Fruit fly (Drosophila melanogaster) S2 (cell line): Measurements from ENCODE around the gene CG32683.

Source experiments
- CG8478 ChIP-seq: fragments of >200 bp; optimal IDR thresholded peaks from 2 replicates; lab custom pipeline; 2018
- CTCF ChIP-seq, 2 experiments: fragments of >200 bp; optimal IDR thresholded peaks; 2 replicates each; lab custom pipeline; 2018

CG32683 gene

dm6 chrX:10461938-10462337, 7.2 kb upstream of the CG32683 start:
- TF ChIP-seq CTCF (optimal IDR thresholded peaks at IDR 0.05; lab: Kevin White, UChicago), result no peak
- no peak for TF ChIP-seq CG8478 (lab: Kevin White, UChicago)

- TF ChIP-seq CG8478 (lab: Kevin White, UChicago), result no peak
- no peak for TF ChIP-seq CTCF (optimal IDR thresholded peaks at IDR 0.05; lab: Kevin White, UChicago)
Measured at dm6 chrX:10460506-10461114, 5.9 kb upstream of the CG32683 start, which contains the start of gene Neb-cGP. Neb-cGP (plus strand) TSS chrX:10460736.

DNA sequence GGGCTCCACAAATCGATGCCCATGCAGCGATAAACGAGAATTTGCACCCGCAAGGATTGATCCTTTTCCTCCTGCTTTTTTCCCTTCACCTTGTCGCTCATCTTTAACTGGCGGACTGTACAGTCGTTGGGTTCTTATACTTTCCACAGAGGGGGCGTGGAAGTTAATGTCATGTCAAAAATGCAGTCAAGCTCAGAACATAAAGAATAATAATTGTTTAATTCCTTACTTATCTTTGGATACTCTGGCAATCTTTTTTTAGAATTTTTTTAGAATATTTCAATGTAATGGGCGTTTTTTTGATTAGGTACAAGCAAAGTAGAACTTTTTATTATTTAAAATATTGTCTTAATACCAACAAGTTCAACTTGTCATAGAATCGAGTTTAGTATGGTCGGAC, 4.9 kb upstream of the CG32683 start, which contains the start of gene Or9a:
Or9a (minus strand) TSS at position 101 of the 400 bp plus-strand sequence.
- TF ChIP-seq CTCF (optimal IDR thresholded peaks at IDR 0.05; lab: Kevin White, UChicago), result no peak
- TF ChIP-seq CG8478 (lab: Kevin White, UChicago), result no peak

DNA sequence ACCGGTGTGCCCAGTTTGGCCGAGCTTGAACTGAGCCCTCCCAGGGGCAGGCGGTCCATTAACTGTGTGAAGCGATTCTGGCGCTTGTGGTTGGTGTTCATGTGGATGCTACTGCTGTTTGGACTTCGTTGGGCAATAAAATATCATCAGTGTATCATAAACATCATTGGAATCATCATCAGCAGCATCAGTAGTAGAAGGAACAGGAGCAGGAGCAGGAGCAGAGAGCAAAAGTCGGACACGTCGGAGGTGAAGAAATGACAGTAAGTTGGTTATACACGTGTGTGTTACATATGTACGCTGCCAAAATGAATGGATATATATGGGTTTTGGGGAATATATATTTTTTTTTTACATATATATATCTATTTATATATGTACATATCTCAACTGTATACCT, 22.0 kb downstream of the CG32683 start, which contains the start of gene CG12640:
CG12640 (minus strand) TSS at position 101 of the 400 bp plus-strand sequence.
- TF ChIP-seq CG8478 (lab: Kevin White, UChicago) (no peak), CTCF (optimal IDR thresholded peaks at IDR 0.05; lab: Kevin White, UChicago) (no peak)

dm6 chrX:10417129-10417528, 37.6 kb downstream of the CG32683 start, which contains the start of gene RabX2:
RabX2 (plus strand) TSS chrX:10417429.
- TF ChIP-seq CG8478 (lab: Kevin White, UChicago) (no peak), CTCF (optimal IDR thresholded peaks at IDR 0.05; lab: Kevin White, UChicago) (no peak)

- TF ChIP-seq CTCF (optimal IDR thresholded peaks at IDR 0.05; lab: Kevin White, UChicago), result no peak
- no peak for TF ChIP-seq CG8478 (lab: Kevin White, UChicago)
Measured at dm6 chrX:10398959-10399358, 55.7 kb downstream of the CG32683 start.

dm6 chrX:10397514-10398133, 57.1 kb downstream of the CG32683 start:
- no peak for TF ChIP-seq CG8478 (lab: Kevin White, UChicago)
- TF ChIP-seq CTCF (optimal IDR thresholded peaks at IDR 0.05; lab: Kevin White, UChicago), result no peak

DNA sequence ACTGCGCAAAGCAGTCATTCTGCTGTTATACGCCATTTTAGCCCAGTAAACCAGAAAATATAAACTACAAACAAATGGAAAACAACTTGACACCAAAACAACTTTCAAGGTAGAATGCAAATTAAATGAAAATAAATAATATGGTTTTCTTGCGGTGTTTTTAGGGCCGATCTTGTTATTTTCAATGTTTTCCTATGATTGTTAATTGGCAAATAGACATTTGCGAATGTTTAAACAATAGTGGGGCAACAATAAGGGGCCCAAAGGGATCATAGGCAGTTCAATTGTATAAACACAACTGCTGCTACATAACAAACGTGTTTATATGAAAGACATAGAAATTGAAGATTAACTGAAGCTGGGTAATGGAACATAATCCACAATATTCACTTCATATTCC, 57.9 kb downstream of the CG32683 start:
- no peak for TF ChIP-seq CTCF (optimal IDR thresholded peaks at IDR 0.05; lab: Kevin White, UChicago)
- TF ChIP-seq CG8478 (lab: Kevin White, UChicago), result no peak

dm6 chrX:10387672-10388071, 67.0 kb downstream of the CG32683 start:
- TF ChIP-seq CTCF (optimal IDR thresholded peaks at IDR 0.05; lab: Kevin White, UChicago) (no peak), CG8478 (lab: Kevin White, UChicago) (no peak)

DNA sequence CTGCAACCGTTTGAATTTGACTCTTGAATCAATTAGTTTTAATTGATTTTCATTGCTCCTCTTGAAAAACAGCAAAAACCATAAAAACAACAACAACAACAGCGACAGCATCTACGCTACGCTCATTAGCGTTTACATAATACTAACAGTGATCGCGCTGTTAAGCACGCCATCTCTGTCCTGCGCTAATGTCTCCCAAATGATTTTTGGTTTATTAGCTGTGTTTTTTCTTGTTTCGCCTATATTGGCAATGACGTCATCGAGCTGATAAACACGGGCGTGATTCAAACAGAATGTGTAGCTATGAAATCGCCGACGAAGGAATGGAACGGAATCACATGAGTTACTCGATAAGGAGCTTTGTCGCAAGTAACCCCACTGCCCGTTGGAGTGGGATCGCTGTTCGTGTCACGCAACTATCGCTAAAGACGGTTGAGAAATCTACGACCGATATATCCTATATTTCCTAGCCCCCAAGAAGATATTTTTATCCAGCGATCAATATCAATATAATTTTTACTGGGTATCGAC, 67.8 kb downstream of the CG32683 start:
- no peak for TF ChIP-seq CTCF (optimal IDR thresholded peaks at IDR 0.05; lab: Kevin White, UChicago)
- no peak for TF ChIP-seq CG8478 (lab: Kevin White, UChicago)

dm6 chrX:10386183-10386582, 68.5 kb downstream of the CG32683 start:
- TF ChIP-seq CG8478 (lab: Kevin White, UChicago) (no peak), CTCF (optimal IDR thresholded peaks at IDR 0.05; lab: Kevin White, UChicago) (no peak)

- TF ChIP-seq CG8478 (lab: Kevin White, UChicago), result no peak
- TF ChIP-seq CTCF (optimal IDR thresholded peaks at IDR 0.05; lab: Kevin White, UChicago), result no peak
Measured at dm6 chrX:10385757-10386156, 68.9 kb downstream of the CG32683 start, which contains the start of the genes Psf3 and flw. Psf3 (minus strand) TSS chrX:10385861. flw (plus strand) TSS chrX:10385960.

dm6 chrX:10384947-10385346, 69.7 kb downstream of the CG32683 start:
- TF ChIP-seq CG8478 (lab: Kevin White, UChicago) (no peak), CTCF (optimal IDR thresholded peaks at IDR 0.05; lab: Kevin White, UChicago) (no peak)

DNA sequence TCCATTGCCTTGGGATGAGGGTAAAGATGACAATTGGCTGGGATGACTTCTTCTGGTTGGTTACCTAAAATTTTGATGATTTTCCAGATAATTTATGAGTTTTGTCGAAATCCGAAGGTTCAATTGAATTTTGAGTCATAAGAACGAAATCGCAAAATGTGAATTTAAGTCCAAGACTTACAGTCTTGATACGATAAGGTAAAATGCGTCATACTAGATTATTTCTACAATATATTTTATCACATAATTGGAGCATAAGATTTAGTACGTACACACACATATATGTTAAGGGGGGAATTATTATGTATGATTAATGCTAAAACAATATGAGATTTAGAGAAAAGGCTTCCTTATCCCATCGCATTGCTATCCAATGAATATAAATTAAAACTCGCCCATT, 73.4 kb downstream of the CG32683 start, which contains the start of gene CG32681:
CG32681 (minus strand) TSS at position 101 of the 400 bp plus-strand sequence.
- TF ChIP-seq CTCF (optimal IDR thresholded peaks at IDR 0.05; lab: Kevin White, UChicago), result no peak
- no peak for TF ChIP-seq CG8478 (lab: Kevin White, UChicago)

DNA sequence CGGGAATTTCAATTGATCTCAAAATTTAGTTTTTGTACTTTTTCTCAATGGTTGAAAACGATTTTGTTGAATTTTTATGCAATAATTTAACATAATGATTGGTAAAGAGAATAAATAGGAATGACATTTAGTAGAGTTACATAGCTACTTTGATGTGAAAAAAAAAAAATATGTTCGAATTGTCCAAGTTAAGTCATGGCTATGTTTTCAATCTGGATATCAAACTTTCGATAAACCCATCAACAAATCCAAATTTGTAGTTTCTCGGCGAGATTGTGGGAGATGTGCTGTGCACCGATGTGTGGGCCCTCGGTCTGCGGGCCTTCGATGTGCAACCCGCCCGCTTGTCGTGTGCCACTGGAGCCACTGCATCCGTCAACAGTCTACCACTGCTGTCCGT, 79.5 kb downstream of the CG32683 start, which contains the start of the genes CG32686 and CG2898:
CG32686 (minus strand) TSS at position 101 of the 400 bp plus-strand sequence.
CG2898 (plus strand) TSS at position 159 of the 400 bp plus-strand sequence.
- no peak for TF ChIP-seq CTCF (optimal IDR thresholded peaks at IDR 0.05; lab: Kevin White, UChicago)
- TF ChIP-seq CG8478 (lab: Kevin White, UChicago), result no peak
